Fruit fly (Drosophila melanogaster) whole organism, adult: ENCODE results near the gene MED14.
A peak's percentile ranks its signal among the peaks of the same experiment; 100 is the strongest.

Source experiments
- CG11617 ChIP-seq: fragments of 200-800 bp; sonication (Bioruptor generic); optimal IDR thresholded peaks from 2 replicates; lab custom pipeline; 2017; ENCODE audit warnings: mild to moderate bottlenecking, missing biosample characterization, missing genetic modification reagents, missing genetic modification characterization
- CG12768 ChIP-seq: fragments of 200-800 bp; sonication (Bioruptor generic); optimal IDR thresholded peaks from 2 replicates; lab custom pipeline; 2017; ENCODE audit warnings: missing biosample characterization, missing genetic modification characterization, mild to moderate bottlenecking, moderate library complexity, missing genetic modification reagents
- CG14711 ChIP-seq: fragments of 200-800 bp; sonication (Bioruptor generic); optimal IDR thresholded peaks from 2 replicates; lab custom pipeline; 2018; ENCODE audit warnings: missing biosample characterization, mild to moderate bottlenecking, missing genetic modification characterization, moderate library complexity
- CG1620 ChIP-seq: fragments of 200-800 bp; sonication (Bioruptor generic); optimal IDR thresholded peaks from 2 replicates; lab custom pipeline; 2016; ENCODE audit warnings: missing biosample characterization, missing genetic modification characterization
- CG33017 ChIP-seq: fragments of 200-800 bp; sonication (Bioruptor generic); optimal IDR thresholded peaks from 2 replicates; lab custom pipeline; 2018; ENCODE audit warnings: missing biosample characterization, mild to moderate bottlenecking, missing genetic modification characterization, moderate library complexity
- CG5204 ChIP-seq: fragments of 200-800 bp; sonication (Bioruptor generic); optimal IDR thresholded peaks from 2 replicates; lab custom pipeline; 2016; ENCODE audit warnings: missing biosample characterization, missing genetic modification characterization
- CG7045 ChIP-seq: fragments of 200-800 bp; sonication (Bioruptor generic); optimal IDR thresholded peaks from 2 replicates; lab custom pipeline; 2017; ENCODE audit warnings: missing biosample characterization, mild to moderate bottlenecking, missing genetic modification characterization
- CG7101 ChIP-seq: fragments of 200-800 bp; sonication (Bioruptor generic); optimal IDR thresholded peaks from 2 replicates; lab custom pipeline; 2018; ENCODE audit warnings: missing biosample characterization, mild to moderate bottlenecking, missing genetic modification characterization, moderate library complexity
- Clk ChIP-seq: fragments of 200-800 bp; sonication (Bioruptor generic); optimal IDR thresholded peaks from 2 replicates; lab custom pipeline; 2017; ENCODE audit warnings: missing biosample characterization, missing genetic modification characterization
- Crg-1 ChIP-seq: fragments of 200-800 bp; sonication (Bioruptor generic); optimal IDR thresholded peaks from 2 replicates; lab custom pipeline; 2016; ENCODE audit warnings: missing biosample characterization, missing genetic modification characterization
- Hr96 ChIP-seq: fragments of 200-800 bp; sonication (Bioruptor generic); optimal IDR thresholded peaks from 2 replicates; lab custom pipeline; 2016; ENCODE audit warnings: missing biosample characterization, missing genetic modification characterization
- Mnt ChIP-seq: fragments of 200-800 bp; sonication (Bioruptor generic); optimal IDR thresholded peaks from 2 replicates; lab custom pipeline; 2016; ENCODE audit warnings: missing biosample characterization, mild to moderate bottlenecking, missing genetic modification characterization
- bab1 ChIP-seq: fragments of 200-800 bp; sonication (Bioruptor generic); optimal IDR thresholded peaks from 3 replicates; lab custom pipeline; 2019; ENCODE audit warnings: missing biosample characterization, mild to moderate bottlenecking, missing genetic modification characterization, moderate library complexity
- cic ChIP-seq: fragments of 200-800 bp; sonication (Bioruptor generic); optimal IDR thresholded peaks from 2 replicates; lab custom pipeline; 2017; ENCODE audit warnings: missing biosample characterization, mild to moderate bottlenecking, missing genetic modification characterization, moderate library complexity
- cnc ChIP-seq, 2 experiments: fragments of >200 bp; optimal IDR thresholded peaks; 2 replicates each; lab custom pipeline; 2017
- kay ChIP-seq: fragments of 200-800 bp; sonication (Bioruptor generic); peaks from one replicate; lab custom pipeline; 2016; ENCODE audit warnings: missing biosample characterization, missing genetic modification characterization, borderline replicate concordance
- ovo ChIP-seq: fragments of 200-800 bp; sonication (Bioruptor generic); optimal IDR thresholded peaks from 2 replicates; lab custom pipeline; 2016; ENCODE audit warnings: missing biosample characterization, missing genetic modification characterization
- pad ChIP-seq: fragments of 200-800 bp; sonication (Bioruptor generic); optimal IDR thresholded peaks from 3 replicates; lab custom pipeline; 2017; ENCODE audit warnings: missing biosample characterization, missing genetic modification characterization, mild to moderate bottlenecking, moderate library complexity, missing genetic modification reagents
- tj ChIP-seq: fragments of 200-800 bp; sonication (Bioruptor generic); optimal IDR thresholded peaks from 3 replicates; lab custom pipeline; 2017; ENCODE audit warnings: missing biosample characterization, mild to moderate bottlenecking, missing genetic modification characterization, moderate library complexity
- toe ChIP-seq: fragments of 200-800 bp; sonication (Bioruptor generic); optimal IDR thresholded peaks from 2 replicates; lab custom pipeline; 2016; ENCODE audit warnings: missing biosample characterization, missing genetic modification characterization

The MED14 gene

dm6 chr3L:629916-630663, 37.0 kb downstream of the MED14 start:
- TF ChIP-seq CG11617 (GFP tag; lab: Kevin White, UChicago) (peak; percentile 20), kay (GFP tag; lab: Kevin White, UChicago) (peak; percentile 76), cnc (optimal IDR thresholded peaks at IDR 0.05; lab: Kevin White, UChicago) (no peak), Clk (GFP tag; lab: Kevin White, UChicago) (no peak), ovo (peak; percentile 37), CG7101 (tag; lab: Kevin White, UChicago) (peak; percentile 39), bab1 (GFP tag; lab: Kevin White, UChicago) (no peak), tj (no peak), CG14711 (tag; lab: Kevin White, UChicago) (no peak), CG7045 (peak; percentile 18), CG1620 (GFP tag; lab: Kevin White, UChicago) (peak; percentile 14), Hr96 (GFP tag; lab: Kevin White, UChicago) (peak; percentile 54), pad (GFP tag; lab: Kevin White, UChicago) (no peak), CG5204 (GFP tag; lab: Kevin White, UChicago) (peak; percentile 72), Mnt (GFP tag; lab: Kevin White, UChicago) (peak; percentile 26), cic (peak; percentile 7), CG12768 (GFP tag; lab: Kevin White, UChicago) (no peak), CG33017 (tag; lab: Kevin White, UChicago) (peak; percentile 14), Crg-1 (GFP tag; lab: Kevin White, UChicago) (no peak), toe (GFP tag; lab: Kevin White, UChicago) (peak; percentile 55)

dm6 chr3L:630666-631065, 37.6 kb downstream of the MED14 start:
- TF ChIP-seq CG33017 (tag; lab: Kevin White, UChicago): no peak
- TF ChIP-seq CG14711 (tag; lab: Kevin White, UChicago): peak; percentile 17
- TF ChIP-seq cic: peak; percentile 35

- TF ChIP-seq toe (GFP tag; lab: Kevin White, UChicago): no peak
- no peak for TF ChIP-seq pad (GFP tag; lab: Kevin White, UChicago)
- TF ChIP-seq CG12768 (GFP tag; lab: Kevin White, UChicago): no peak
- no peak for TF ChIP-seq ovo
- TF ChIP-seq CG33017 (tag; lab: Kevin White, UChicago): no peak
- no peak for TF ChIP-seq kay (GFP tag; lab: Kevin White, UChicago)
- TF ChIP-seq CG14711 (tag; lab: Kevin White, UChicago): no peak
- TF ChIP-seq Hr96 (GFP tag; lab: Kevin White, UChicago): no peak
- no peak for TF ChIP-seq CG7101 (tag; lab: Kevin White, UChicago)
- TF ChIP-seq Clk (GFP tag; lab: Kevin White, UChicago): no peak
- no peak for TF ChIP-seq CG7045
- TF ChIP-seq CG11617 (GFP tag; lab: Kevin White, UChicago): no peak
- TF ChIP-seq cnc (optimal IDR thresholded peaks at IDR 0.05; lab: Kevin White, UChicago): no peak
Observed at dm6 chr3L:632058-632457, 39.0 kb downstream of the MED14 start.

dm6 chr3L:633272-634254, 40.5 kb downstream of the MED14 start:
- TF ChIP-seq CG7101 (tag; lab: Kevin White, UChicago) (peak; percentile 31), CG33017 (tag; lab: Kevin White, UChicago) (no peak), Hr96 (GFP tag; lab: Kevin White, UChicago) (peak; percentile 19), Clk (GFP tag; lab: Kevin White, UChicago) (peak; percentile 13), pad (GFP tag; lab: Kevin White, UChicago) (no peak), CG14711 (tag; lab: Kevin White, UChicago) (peak; percentile 27), CG7045 (peak; percentile 38), bab1 (GFP tag; lab: Kevin White, UChicago) (no peak), toe (GFP tag; lab: Kevin White, UChicago) (peak; percentile 32), tj (peak; percentile 38), CG11617 (GFP tag; lab: Kevin White, UChicago) (no peak), ovo (no peak), CG5204 (GFP tag; lab: Kevin White, UChicago) (peak; percentile 63), cic (peak; percentile 96), kay (GFP tag; lab: Kevin White, UChicago) (no peak)

- TF ChIP-seq CG7101 (tag; lab: Kevin White, UChicago): peak; percentile 13
- TF ChIP-seq CG1620 (GFP tag; lab: Kevin White, UChicago): no peak
- TF ChIP-seq Hr96 (GFP tag; lab: Kevin White, UChicago): peak; percentile 15
- peak; percentile 14 for TF ChIP-seq CG5204 (GFP tag; lab: Kevin White, UChicago)
- no peak for TF ChIP-seq Crg-1 (GFP tag; lab: Kevin White, UChicago)
Observed at dm6 chr3L:634319-635015, 41.4 kb downstream of the MED14 start.
